Worm (Caenorhabditis elegans): Measurements from ENCODE around the gene srab-18.

srab-18 gene

DNA sequence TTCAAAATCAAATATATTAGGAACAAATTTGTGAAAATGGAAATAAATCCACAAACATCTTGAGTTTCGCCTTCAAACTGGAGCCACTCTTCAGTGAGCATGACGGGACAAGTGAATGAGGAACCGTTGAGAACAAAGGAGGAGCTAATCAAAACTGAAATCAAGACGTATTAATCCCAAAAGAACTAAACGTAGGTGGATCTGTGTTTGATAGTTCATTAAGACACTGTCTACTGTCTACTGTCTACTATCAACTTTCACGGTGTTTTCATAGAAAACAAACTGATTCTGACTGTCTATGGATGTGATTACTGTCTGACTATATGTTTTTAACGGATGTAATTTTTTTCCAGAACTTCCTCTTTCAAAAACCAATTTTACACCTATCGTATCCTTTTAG lies 49.5 kb downstream of the srab-18 start, which contains the start of gene str-193:
str-193 (minus strand) TSS at position 101 of the 400 bp plus-strand sequence.
- TF ChIP-seq ceh-18 (tag; optimal IDR thresholded peaks at IDR 0.05), result no peak
- TF ChIP-seq elt-2 (tag; optimal IDR thresholded peaks at IDR 0.05), result no peak

Data from whole organism, late embryonic.